Fruit fly (Drosophila melanogaster): ENCODE measurements around the gene CG5112.

The CG5112 gene

dm6 chr3R:25448737-25449136, 42.5 kb upstream of the CG5112 start (continued):
- TF ChIP-seq CG3407 (GFP tag; optimal IDR thresholded peaks at IDR 0.05) (no peak), toy (GFP tag; IDR thresholded peaks at IDR 0.05) (no peak), CG12219 (GFP tag; optimal IDR thresholded peaks at IDR 0.05) (no peak), tll (GFP tag; optimal IDR thresholded peaks at IDR 0.05) (no peak), hb (GFP tag; IDR thresholded peaks at IDR 0.05; ENCODE audit: partially characterized antibody) (no peak), CG12071 (GFP tag; optimal IDR thresholded peaks at IDR 0.05) (no peak), Abd-B (GFP tag; optimal IDR thresholded peaks at IDR 0.05) (no peak), CG17568 (GFP tag; optimal IDR thresholded peaks at IDR 0.05) (peak; percentile 9), zfh1 (GFP tag; IDR thresholded peaks at IDR 0.05) (no peak), bbx (GFP tag; IDR thresholded peaks at IDR 0.05; ENCODE audit: partially characterized antibody) (no peak), Dp (GFP tag; optimal IDR thresholded peaks at IDR 0.05) (no peak), CG16779 (GFP tag; IDR thresholded peaks at IDR 0.05) (no peak), her (GFP tag; optimal IDR thresholded peaks at IDR 0.05) (no peak), HLHmδ (GFP tag; optimal IDR thresholded peaks at IDR 0.05) (no peak), Trl (optimal IDR thresholded peaks at IDR 0.05) (no peak), Trl (GFP tag; optimal IDR thresholded peaks at IDR 0.05) (no peak), Asciz (GFP tag; optimal IDR thresholded peaks at IDR 0.05) (peak; percentile 38), CG2199 (GFP tag; IDR thresholded peaks at IDR 0.05) (no peak), CG7839 (tag; optimal IDR thresholded peaks at IDR 0.05) (no peak), CG6765 (GFP tag; optimal IDR thresholded peaks at IDR 0.05) (peak; percentile 23), gcm (GFP tag; optimal IDR thresholded peaks at IDR 0.05) (no peak), Xrp1 (GFP tag; IDR thresholded peaks at IDR 0.05) (no peak), CG5245 (GFP tag; optimal IDR thresholded peaks at IDR 0.05) (no peak), Hmr (GFP tag; optimal IDR thresholded peaks at IDR 0.05) (peak; percentile 35), Taf1 (GFP tag; IDR thresholded peaks at IDR 0.05) (no peak), CG18619 (GFP tag; optimal IDR thresholded peaks at IDR 0.05) (peak; percentile 10), Bgb (GFP tag; IDR thresholded peaks at IDR 0.05; ENCODE audit: partially characterized antibody) (no peak), eyg (GFP tag; optimal IDR thresholded peaks at IDR 0.05) (peak; percentile 7), Deaf1 (tag; optimal IDR thresholded peaks at IDR 0.05) (no peak), ham (GFP tag; IDR thresholded peaks at IDR 0.05) (no peak), bsh (GFP tag; optimal IDR thresholded peaks at IDR 0.05) (no peak), row (GFP tag; IDR thresholded peaks at IDR 0.05) (no peak), aop (GFP tag; IDR thresholded peaks at IDR 0.05) (no peak), trh (GFP tag; optimal IDR thresholded peaks at IDR 0.05) (no peak), Fer3 (tag; optimal IDR thresholded peaks at IDR 0.05) (no peak), Tbp (GFP tag; optimal IDR thresholded peaks at IDR 0.05) (no peak), CG3281 (GFP tag; optimal IDR thresholded peaks at IDR 0.05) (peak; percentile 37), pros (GFP tag; optimal IDR thresholded peaks at IDR 0.05) (no peak), vnd (GFP tag; IDR thresholded peaks at IDR 0.05; ENCODE audit: partially characterized antibody) (no peak), hbn (GFP tag; IDR thresholded peaks at IDR 0.05; ENCODE audit: partially characterized antibody) (no peak), Spps (tag; optimal IDR thresholded peaks at IDR 0.05) (no peak), sens-2 (GFP tag; IDR thresholded peaks at IDR 0.05) (no peak), CG1233 (GFP tag; optimal IDR thresholded peaks at IDR 0.05) (peak; percentile 23), nerfin-1 (tag; optimal IDR thresholded peaks at IDR 0.05) (no peak), CG11504 (tag; optimal IDR thresholded peaks at IDR 0.05) (peak; percentile 17), scrt (GFP tag; optimal IDR thresholded peaks at IDR 0.05) (peak; percentile 4), Hr39 (optimal IDR thresholded peaks at IDR 0.05) (no peak), B-H1 (GFP tag; IDR thresholded peaks at IDR 0.05) (no peak), kah (GFP tag; optimal IDR thresholded peaks at IDR 0.05) (no peak), Med (GFP tag) (peak; percentile 74), CG2120 (GFP tag; optimal IDR thresholded peaks at IDR 0.05) (peak; percentile 2), CG34376 (GFP tag; optimal IDR thresholded peaks at IDR 0.05) (no peak)
